Fruit fly (Drosophila melanogaster) whole organism, embryonic: ENCODE data around the gene CG5966.
A peak's percentile ranks its signal among the peaks of the same experiment; 100 is the strongest.

Experiments used
- CG10431 ChIP-seq: fragments of 200-800 bp; sonication (Bioruptor generic); optimal IDR thresholded peaks from 3 replicates; lab custom pipeline; 2018; ENCODE audit warnings: missing biosample characterization, mild to moderate bottlenecking, missing genetic modification characterization
- CG11398 ChIP-seq: fragments of 200-800 bp; sonication (Bioruptor generic); optimal IDR thresholded peaks from 2 replicates; lab custom pipeline; 2016; ENCODE audit warnings: missing biosample characterization, missing genetic modification characterization
- CG11456 ChIP-seq: fragments of 200-800 bp; sonication (Bioruptor generic); IDR thresholded peaks from 3 replicates; pipeline ENCODE4 v1.3.6; 2022; ENCODE audit warnings: missing biosample characterization, missing genetic modification characterization
- CG11504 ChIP-seq: fragments of 200-800 bp; sonication (Bioruptor generic); optimal IDR thresholded peaks from 3 replicates; lab custom pipeline; 2019; ENCODE audit warnings: missing biosample characterization, mild to moderate bottlenecking, missing genetic modification characterization, moderate library complexity
- CG14860 ChIP-seq: fragments of 200-800 bp; sonication (Bioruptor generic); IDR thresholded peaks from 3 replicates; pipeline ENCODE4 v1.3.6; 2022; ENCODE audit warnings: missing biosample characterization, missing genetic modification characterization; ENCODE audit not compliant: partially characterized antibody
- CG15269 ChIP-seq: fragments of 200-800 bp; sonication (Bioruptor generic); optimal IDR thresholded peaks from 2 replicates; lab custom pipeline; 2018; ENCODE audit warnings: missing biosample characterization, mild to moderate bottlenecking, missing genetic modification characterization, moderate library complexity
- CG16779 ChIP-seq: fragments of 200-800 bp; sonication (Bioruptor generic); IDR thresholded peaks from 2 replicates; pipeline ENCODE4 v1.3.6; 2022; ENCODE audit warnings: missing biosample characterization, missing genetic modification characterization
- CG16813 ChIP-seq: fragments of 200-800 bp; sonication (Bioruptor generic); IDR thresholded peaks from 3 replicates; pipeline ENCODE4 v1.3.6; 2022; ENCODE audit warnings: missing biosample characterization, missing genetic modification characterization; ENCODE audit not compliant: partially characterized antibody
- CG16815 ChIP-seq: fragments of 200-800 bp; sonication (Bioruptor generic); optimal IDR thresholded peaks from 3 replicates; lab custom pipeline; 2017; ENCODE audit warnings: missing biosample characterization, mild to moderate bottlenecking, missing genetic modification characterization
- CG17361 ChIP-seq: fragments of 200-800 bp; sonication (Bioruptor generic); IDR thresholded peaks from 3 replicates; pipeline ENCODE4 v1.3.6; 2022; ENCODE audit warnings: missing biosample characterization, missing genetic modification characterization
- CG18011 ChIP-seq: fragments of 200-800 bp; sonication (Bioruptor generic); optimal IDR thresholded peaks from 2 replicates; lab custom pipeline; 2017; ENCODE audit warnings: missing biosample characterization, missing genetic modification characterization, mild to moderate bottlenecking, moderate library complexity, missing genotype
- CG18262 ChIP-seq: fragments of 200-800 bp; optimal IDR thresholded peaks from 3 replicates; lab custom pipeline; 2019; ENCODE audit warnings: missing biosample characterization, mild to moderate bottlenecking, missing genetic modification characterization, moderate library complexity
- CG18476 ChIP-seq: fragments of 200-800 bp; sonication (Bioruptor generic); optimal IDR thresholded peaks from 2 replicates; lab custom pipeline; 2016; ENCODE audit warnings: missing biosample characterization, mild to moderate bottlenecking, missing genetic modification characterization
- CG3407 ChIP-seq: fragments of 200-800 bp; sonication (Bioruptor generic); optimal IDR thresholded peaks from 2 replicates; lab custom pipeline; 2018; ENCODE audit warnings: missing biosample characterization, mild to moderate bottlenecking, missing genetic modification characterization
- CG34376 ChIP-seq: fragments of 200-800 bp; sonication (Bioruptor generic); optimal IDR thresholded peaks from 2 replicates; lab custom pipeline; 2018; ENCODE audit warnings: missing biosample characterization, mild to moderate bottlenecking, missing genetic modification characterization
- CG6683 ChIP-seq: fragments of 200-800 bp; sonication (Bioruptor generic); optimal IDR thresholded peaks from 2 replicates; lab custom pipeline; 2017; ENCODE audit warnings: missing biosample characterization, mild to moderate bottlenecking, missing genetic modification characterization, missing genetic modification reagents
- CG6689 ChIP-seq: fragments of 200-800 bp; sonication (Bioruptor generic); IDR thresholded peaks from 2 replicates; pipeline ENCODE4 v1.3.6; 2022; ENCODE audit warnings: missing biosample characterization, missing genetic modification characterization
- CG7839 ChIP-seq: fragments of 200-800 bp; sonication (Bioruptor generic); optimal IDR thresholded peaks from 3 replicates; lab custom pipeline; 2018; ENCODE audit warnings: missing biosample characterization, mild to moderate bottlenecking, missing genetic modification characterization, moderate library complexity
- CG8388 ChIP-seq: fragments of 200-800 bp; sonication (Bioruptor generic); optimal IDR thresholded peaks from 2 replicates; lab custom pipeline; 2019; ENCODE audit warnings: missing biosample characterization, mild to moderate bottlenecking, missing genetic modification characterization, moderate library complexity
- CHES-1-like ChIP-seq: fragments of 200-800 bp; sonication (Bioruptor generic); optimal IDR thresholded peaks from 2 replicates; lab custom pipeline; 2016; ENCODE audit warnings: missing biosample characterization, missing genetic modification characterization
- CTCF ChIP-seq: fragments of 200-800 bp; sonication (Bioruptor generic); optimal IDR thresholded peaks from 2 replicates; lab custom pipeline; 2017; ENCODE audit warnings: missing biosample characterization, mild to moderate bottlenecking, missing genetic modification characterization, moderate library complexity
- Chrac-16 ChIP-seq: fragments of 200-800 bp; sonication (Bioruptor generic); optimal IDR thresholded peaks from 3 replicates; lab custom pipeline; 2016; ENCODE audit warnings: missing biosample characterization, missing genetic modification characterization
- Dfd ChIP-seq, 2 experiments: fragments of >200 bp; optimal IDR thresholded peaks; 2 replicates each; lab custom pipeline; 2017; ENCODE audit warnings: missing biosample characterization in 2 of 2, missing genetic modification characterization in 2 of 2
- Dip2 ChIP-seq: fragments of 200-800 bp; sonication (Bioruptor generic); IDR thresholded peaks from 2 replicates; pipeline ENCODE4 v1.3.6; 2022; ENCODE audit warnings: missing biosample characterization, missing genetic modification characterization
- Drgx ChIP-seq: fragments of 200-800 bp; sonication (Bioruptor generic); IDR thresholded peaks from 2 replicates; pipeline ENCODE4 v1.3.6; 2022; ENCODE audit warnings: missing biosample characterization, missing genetic modification characterization
- E2f2 ChIP-seq: fragments of 200-800 bp; sonication (Bioruptor generic); IDR thresholded peaks from 2 replicates; pipeline ENCODE4 v1.3.6; 2022; ENCODE audit warnings: missing biosample characterization, missing genetic modification characterization
- Jarid2 ChIP-seq: fragments of 200-800 bp; sonication (Bioruptor generic); optimal IDR thresholded peaks from 3 replicates; lab custom pipeline; 2017; ENCODE audit warnings: mild to moderate bottlenecking, missing biosample characterization, missing genetic modification reagents, missing genetic modification characterization
- Lim3 ChIP-seq: fragments of 200-800 bp; sonication (Bioruptor generic); IDR thresholded peaks from 2 replicates; pipeline ENCODE4 v1.3.6; 2022; ENCODE audit warnings: missing biosample characterization, missing genetic modification characterization
- Neu2 ChIP-seq: fragments of 200-800 bp; sonication (Bioruptor generic); optimal IDR thresholded peaks from 3 replicates; lab custom pipeline; 2016; ENCODE audit warnings: missing biosample characterization, missing genetic modification characterization, borderline replicate concordance
- Oli ChIP-seq: fragments of 200-800 bp; sonication (Bioruptor generic); optimal IDR thresholded peaks from 2 replicates; lab custom pipeline; 2018; ENCODE audit warnings: missing biosample characterization, mild to moderate bottlenecking, missing genetic modification characterization, moderate library complexity
- Sin3A ChIP-seq: fragments of >200 bp; optimal IDR thresholded peaks from 2 replicates; lab custom pipeline; 2018
- Sox100B ChIP-seq: fragments of 200-800 bp; sonication (Bioruptor generic); optimal IDR thresholded peaks from 3 replicates; lab custom pipeline; 2018; ENCODE audit warnings: missing biosample characterization, mild to moderate bottlenecking, missing genetic modification characterization
- Xrp1 ChIP-seq: fragments of 200-800 bp; sonication (Bioruptor generic); IDR thresholded peaks from 2 replicates; pipeline ENCODE4 v1.3.6; 2022; ENCODE audit warnings: missing biosample characterization, missing genetic modification characterization
- bowl ChIP-seq: fragments of 200-800 bp; sonication (Bioruptor generic); IDR thresholded peaks from 2 replicates; pipeline ENCODE4 v1.3.6; 2022; ENCODE audit warnings: missing biosample characterization, missing genetic modification characterization
- caup ChIP-seq: fragments of 200-800 bp; sonication (Bioruptor generic); optimal IDR thresholded peaks from 3 replicates; lab custom pipeline; 2017; ENCODE audit warnings: missing biosample characterization, mild to moderate bottlenecking, missing genetic modification characterization, moderate library complexity; ENCODE audit not compliant: severe bottlenecking
- dati ChIP-seq: fragments of 200-800 bp; sonication (Bioruptor generic); IDR thresholded peaks from 2 replicates; pipeline ENCODE4 v1.3.6; 2022; ENCODE audit warnings: missing biosample characterization, missing genetic modification characterization
- fd64A ChIP-seq: fragments of 200-800 bp; sonication (Bioruptor generic); optimal IDR thresholded peaks from 3 replicates; lab custom pipeline; 2018; ENCODE audit warnings: missing biosample characterization, mild to moderate bottlenecking, missing genetic modification characterization
- gce ChIP-seq: fragments of 200-800 bp; sonication (Bioruptor generic); IDR thresholded peaks from 3 replicates; pipeline ENCODE4 v1.3.6; 2022; ENCODE audit warnings: missing biosample characterization, missing genetic modification characterization
- gfzf ChIP-seq: fragments of 200-800 bp; sonication (Bioruptor generic); optimal IDR thresholded peaks from 2 replicates; lab custom pipeline; 2016; ENCODE audit warnings: missing biosample characterization, mild to moderate bottlenecking, missing genetic modification characterization, moderate library complexity
- h ChIP-seq: fragments of >200 bp; optimal IDR thresholded peaks from 2 replicates; lab custom pipeline; 2017
- lilli ChIP-seq: fragments of 200-800 bp; sonication (Bioruptor generic); optimal IDR thresholded peaks from 3 replicates; lab custom pipeline; 2016; ENCODE audit warnings: missing biosample characterization, missing genetic modification characterization
- p53 ChIP-seq: fragments of 200-800 bp; sonication (Bioruptor generic); optimal IDR thresholded peaks from 2 replicates; lab custom pipeline; 2016; ENCODE audit warnings: missing biosample characterization, missing genetic modification characterization
- pzg ChIP-seq: fragments of 200-800 bp; sonication (Bioruptor generic); optimal IDR thresholded peaks from 3 replicates; lab custom pipeline; 2018; ENCODE audit warnings: missing biosample characterization, mild to moderate bottlenecking, missing genetic modification characterization, moderate library complexity
- ro ChIP-seq: fragments of 200-800 bp; sonication (Bioruptor generic); IDR thresholded peaks from 2 replicates; pipeline ENCODE4 v1.3.6; 2022; ENCODE audit warnings: missing biosample characterization, missing genetic modification characterization
- sr ChIP-seq: fragments of 200-800 bp; sonication (Bioruptor generic); IDR thresholded peaks from 3 replicates; pipeline ENCODE4 v1.3.6; 2022; ENCODE audit warnings: missing biosample characterization, missing genetic modification characterization
- usp ChIP-seq: fragments of >200 bp; optimal IDR thresholded peaks from 2 replicates; lab custom pipeline; 2017; ENCODE audit warnings: missing biosample characterization, missing genetic modification characterization
- vnd ChIP-seq: fragments of 200-800 bp; sonication (Bioruptor generic); IDR thresholded peaks from 3 replicates; pipeline ENCODE4 v1.3.6; 2022; ENCODE audit warnings: missing biosample characterization, missing genetic modification characterization; ENCODE audit not compliant: partially characterized antibody
- vvl ChIP-seq: fragments of 200-800 bp; sonication (Bioruptor generic); IDR thresholded peaks from 2 replicates; pipeline ENCODE4 v1.3.6; 2022; ENCODE audit warnings: missing biosample characterization, missing genetic modification characterization
- wdn ChIP-seq: fragments of 200-800 bp; sonication (Bioruptor generic); IDR thresholded peaks from 2 replicates; pipeline ENCODE4 v1.3.6; 2022; ENCODE audit warnings: missing biosample characterization, missing genetic modification characterization
- zf30C ChIP-seq: fragments of 200-800 bp; sonication (Bioruptor generic); optimal IDR thresholded peaks from 3 replicates; lab custom pipeline; 2018; ENCODE audit warnings: missing biosample characterization, mild to moderate bottlenecking, missing genetic modification characterization

Gene CG5966

dm6 chrX:5980883-5981282 is 7.7 kb upstream of the CG5966 start (continued):
- TF ChIP-seq CG14860 (GFP tag; lab: Robert Waterston, UW) (no peak), Dfd (GFP tag; optimal IDR thresholded peaks at IDR 0.05; lab: Kevin White, UChicago) (no peak), CG16779 (0 out of 2 replicates have a peak, but pooled peaks have one; percentile 67), CHES-1-like (GFP tag; lab: Kevin White, UChicago) (peak; percentile 14), Lim3 (GFP tag; lab: Robert Waterston, UW) (0 out of 2 replicates have a peak, but pooled peaks have one; percentile 27), CG11456 (GFP tag; lab: Robert Waterston, UW) (peak; percentile 81), CG6683 (GFP tag; lab: Kevin White, UChicago) (peak; percentile 30), CG11398 (GFP tag; lab: Kevin White, UChicago) (peak; percentile 15), lilli (GFP tag; lab: Kevin White, UChicago) (peak; percentile 77), CG34376 (GFP tag; lab: Kevin White, UChicago) (peak; percentile 73), vnd (GFP tag; lab: Robert Waterston, UW) (no peak), bowl (GFP tag; lab: Robert Waterston, UW) (peak; percentile 55; the same call in 1 of the 2 replicates), gfzf (GFP tag; lab: Kevin White, UChicago) (no peak), CG18011 (GFP tag; lab: Kevin White, UChicago) (peak; percentile 35), usp (GFP tag; lab: Kevin White, UChicago) (no peak), Neu2 (GFP tag; lab: Kevin White, UChicago) (no peak), wdn (peak; percentile 66), gce (peak; percentile 38; the same call in 1 of the 3 replicates), p53 (GFP tag; lab: Kevin White, UChicago) (no peak), CTCF (GFP tag; lab: Kevin White, UChicago) (peak; percentile 5), h (lab: Kevin White, UChicago) (no peak), CG16815 (GFP tag; lab: Kevin White, UChicago) (peak; percentile 12), ro (GFP tag; lab: Robert Waterston, UW) (peak; percentile 12; the same call in 1 of the 2 replicates), E2f2 (peak; percentile 55), Chrac-16 (GFP tag; lab: Kevin White, UChicago) (peak; percentile 65), CG15269 (peak; percentile 84), fd64A (GFP tag; lab: Kevin White, UChicago) (no peak), CG8388 (GFP tag; lab: Kevin White, UChicago) (peak; percentile 45), Dip2 (GFP tag; lab: Robert Waterston, UW) (0 out of 2 replicates have a peak, but pooled peaks have one; percentile 15), caup (GFP tag; lab: Kevin White, UChicago) (peak; percentile 75), pzg (no peak)

DNA sequence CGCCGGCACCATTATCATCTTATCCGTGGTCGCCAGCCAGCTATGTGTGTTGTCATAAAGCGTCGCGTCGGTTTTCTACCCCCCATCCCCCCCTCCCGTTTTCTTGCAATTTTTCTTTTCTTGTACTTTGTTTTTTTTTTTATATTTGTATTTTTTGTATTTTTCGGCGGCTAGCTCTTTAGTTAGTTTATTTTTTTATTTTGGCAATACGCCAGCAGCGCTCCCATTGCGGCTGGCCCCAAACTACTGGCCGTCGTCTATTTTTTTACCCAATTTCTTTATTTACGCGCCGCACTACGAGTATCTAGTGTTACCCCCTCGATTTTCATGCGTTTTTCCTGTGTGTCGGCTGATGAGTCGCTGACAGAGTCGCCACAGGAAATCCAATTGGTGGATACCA is 7.2 kb upstream of the CG5966 start:
- TF ChIP-seq Drgx = peak; percentile 24
- TF ChIP-seq CG3407 (GFP tag; lab: Kevin White, UChicago) = no peak

DNA sequence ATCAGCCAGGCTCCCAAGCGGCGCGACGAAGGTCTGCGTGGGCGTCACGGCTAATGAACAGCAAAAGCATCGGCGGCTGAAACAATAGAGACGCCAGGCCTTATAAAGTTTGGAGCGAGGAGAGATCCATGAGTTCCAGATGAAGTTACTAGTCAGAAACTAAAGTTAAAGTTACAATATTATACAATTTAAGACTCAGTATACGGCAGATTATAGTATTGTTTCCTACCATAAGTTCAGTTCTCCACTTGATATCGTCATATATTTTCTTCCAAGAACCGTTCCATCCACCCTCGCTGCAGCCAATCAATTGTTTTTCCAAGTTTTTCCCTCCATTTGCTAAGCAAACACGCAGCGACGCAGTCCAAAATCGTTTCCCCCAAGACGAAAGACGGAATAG is 5.2 kb upstream of the CG5966 start:
- TF ChIP-seq Lim3 (GFP tag; lab: Robert Waterston, UW) (no peak), sr (peak; percentile 64; the same call in 1 of the 3 replicates), CG18476 (GFP tag; lab: Kevin White, UChicago) (peak; percentile 63), zf30C (GFP tag; lab: Kevin White, UChicago) (no peak), CG10431 (no peak), CG11504 (peak; percentile 36), CG16813 (no peak), Xrp1 (GFP tag; lab: Robert Waterston, UW) (peak; percentile 50; the same call in 1 of the 2 replicates), vvl (GFP tag; lab: Robert Waterston, UW) (peak; percentile 52; the same call in 1 of the 2 replicates), dati (no peak), CG18262 (tag; lab: Kevin White, UChicago) (peak; percentile 16), Sin3A (lab: Kevin White, UChicago) (no peak), CG6689 (GFP tag; lab: Robert Waterston, UW) (0 out of 2 replicates have a peak, but pooled peaks have one; percentile 34), CG7839 (tag; lab: Kevin White, UChicago) (peak; percentile 19), Jarid2 (GFP tag; lab: Kevin White, UChicago) (no peak), CG17361 (GFP tag; lab: Robert Waterston, UW) (0 out of 3 replicates have a peak, but pooled peaks have one; percentile 19), Oli (tag; lab: Kevin White, UChicago) (no peak), Sox100B (no peak)
